Fruit fly (Drosophila melanogaster): ENCODE measurements around the gene CG31091.
A peak's percentile ranks its signal among the peaks of the same experiment; 100 is the strongest.

The CG31091 gene

dm6 chr3R:25884301-25884700, 15.4 kb upstream of the CG31091 start (continued):
- TF ChIP-seq TFAM (GFP tag; optimal IDR thresholded peaks at IDR 0.05): no peak
- TF ChIP-seq ash1 (GFP tag; optimal IDR thresholded peaks at IDR 0.05): no peak
- TF ChIP-seq CG10654 (GFP tag; optimal IDR thresholded peaks at IDR 0.05): peak; percentile 35
- TF ChIP-seq wor (GFP tag; IDR thresholded peaks at IDR 0.05): no peak
- peak; percentile 71 for TF ChIP-seq grau (tag; optimal IDR thresholded peaks at IDR 0.05)
- TF ChIP-seq dm (GFP tag; optimal IDR thresholded peaks at IDR 0.05): no peak
- no peak for TF ChIP-seq CG3847 (GFP tag; IDR thresholded peaks at IDR 0.05)
- TF ChIP-seq CG4707 (GFP tag; optimal IDR thresholded peaks at IDR 0.05): peak; percentile 4
- TF ChIP-seq E2f2 (GFP tag; IDR thresholded peaks at IDR 0.05): no peak
- no peak for TF ChIP-seq fu2 (GFP tag; optimal IDR thresholded peaks at IDR 0.05)
- TF ChIP-seq sens (GFP tag): peak; percentile 93
- TF ChIP-seq pfk (GFP tag; optimal IDR thresholded peaks at IDR 0.05): no peak
- TF ChIP-seq CG7963 (GFP tag; IDR thresholded peaks at IDR 0.05; ENCODE audit: partially characterized antibody): no peak
- TF ChIP-seq Poxn (GFP tag; IDR thresholded peaks at IDR 0.05): no peak
- no peak for TF ChIP-seq Usf (GFP tag; optimal IDR thresholded peaks at IDR 0.05)
- no peak for TF ChIP-seq Gug (GFP tag; IDR thresholded peaks at IDR 0.05)
- TF ChIP-seq CG11504 (tag; optimal IDR thresholded peaks at IDR 0.05): peak; percentile 83
- TF ChIP-seq wek (GFP tag; optimal IDR thresholded peaks at IDR 0.05): no peak
- no peak for TF ChIP-seq ato (GFP tag; IDR thresholded peaks at IDR 0.05; ENCODE audit: partially characterized antibody)
- no peak for TF ChIP-seq ftz-f1 (GFP tag; optimal IDR thresholded peaks at IDR 0.05)
- TF ChIP-seq ara (GFP tag; IDR thresholded peaks at IDR 0.05): peak; percentile 44; the same call in 1 of the 2 replicates
- TF ChIP-seq insv (GFP tag; optimal IDR thresholded peaks at IDR 0.05): no peak
- no peak for TF ChIP-seq Dbx (GFP tag; IDR thresholded peaks at IDR 0.05)
- TF ChIP-seq ssp (GFP tag; IDR thresholded peaks at IDR 0.05): no peak
- no peak for TF ChIP-seq gsb (GFP tag; IDR thresholded peaks at IDR 0.05)
- no peak for TF ChIP-seq CG1647 (GFP tag; optimal IDR thresholded peaks at IDR 0.05)
- peak; percentile 76 for TF ChIP-seq CG13424 (tag; optimal IDR thresholded peaks at IDR 0.05)
- peak; percentile 75 for TF ChIP-seq Spps (tag; optimal IDR thresholded peaks at IDR 0.05)
- TF ChIP-seq CG18011 (GFP tag; optimal IDR thresholded peaks at IDR 0.05): no peak
- peak; percentile 82 for TF ChIP-seq D19A (tag; optimal IDR thresholded peaks at IDR 0.05)
- no peak for TF ChIP-seq CG17912 (GFP tag; optimal IDR thresholded peaks at IDR 0.05)
- no peak for TF ChIP-seq kni (GFP tag; optimal IDR thresholded peaks at IDR 0.05)
- TF ChIP-seq ham (GFP tag; IDR thresholded peaks at IDR 0.05): no peak
- no peak for TF ChIP-seq CG16779 (GFP tag; IDR thresholded peaks at IDR 0.05)
- peak; percentile 3 for TF ChIP-seq CG13123 (GFP tag; optimal IDR thresholded peaks at IDR 0.05)
- no peak for TF ChIP-seq CG10274 (GFP tag; optimal IDR thresholded peaks at IDR 0.05)
- no peak for TF ChIP-seq Tbp (GFP tag; optimal IDR thresholded peaks at IDR 0.05)
- no peak for TF ChIP-seq CG1832 (GFP tag; optimal IDR thresholded peaks at IDR 0.05)
- no peak for TF ChIP-seq CG3065 (GFP tag; optimal IDR thresholded peaks at IDR 0.05)
- TF ChIP-seq CG15479 (GFP tag; optimal IDR thresholded peaks at IDR 0.05): no peak
- TF ChIP-seq CG17568 (GFP tag; optimal IDR thresholded peaks at IDR 0.05): no peak
- no peak for TF ChIP-seq HHEX (GFP tag; optimal IDR thresholded peaks at IDR 0.05)
- no peak for TF ChIP-seq CG8765 (GFP tag; IDR thresholded peaks at IDR 0.05)
- TF ChIP-seq CG8290 (GFP tag; optimal IDR thresholded peaks at IDR 0.05): no peak
- no peak for TF ChIP-seq CG8290 (tag; optimal IDR thresholded peaks at IDR 0.05)
- TF ChIP-seq CG14441 (GFP tag; IDR thresholded peaks at IDR 0.05): 0 out of 2 replicates have a peak, but pooled peaks have one; percentile 13
- peak; percentile 78 for TF ChIP-seq Xrp1 (GFP tag; IDR thresholded peaks at IDR 0.05)
- TF ChIP-seq nerfin-2 (GFP tag; IDR thresholded peaks at IDR 0.05; ENCODE audit: partially characterized antibody): no peak
- peak; percentile 63 for TF ChIP-seq CG17385 (GFP tag; optimal IDR thresholded peaks at IDR 0.05)
- peak; percentile 38; the same call in 1 of the 2 replicates for TF ChIP-seq E2f1 (GFP tag; IDR thresholded peaks at IDR 0.05)
- TF ChIP-seq az2 (GFP tag; optimal IDR thresholded peaks at IDR 0.05): peak; percentile 64
- no peak for TF ChIP-seq gro (GFP tag; optimal IDR thresholded peaks at IDR 0.05)
- peak; percentile 85 for TF ChIP-seq CG17359 (tag; optimal IDR thresholded peaks at IDR 0.05)
